Worm (Caenorhabditis elegans) whole organism, L1 larva: ENCODE results near the gene C03H5.7.

ENCODE experiments used
- C04F5.9 ChIP-seq: sonication (generic microtip); optimal IDR thresholded peaks from 2 replicates; lab custom pipeline; 2016; ENCODE audit warnings: missing genetic modification characterization, missing compliant biosample characterization
- C16A3.4 ChIP-seq: fragments of 150-350 bp; optimal IDR thresholded peaks from 2 replicates; lab custom pipeline; 2014; ENCODE audit warnings: missing biosample characterization, missing genetic modification characterization
- C34B4.2 ChIP-seq: sonication (generic microtip); optimal IDR thresholded peaks from 2 replicates; lab custom pipeline; 2017; ENCODE audit warnings: mild to moderate bottlenecking, missing genetic modification characterization, missing compliant biosample characterization
- Y116A8C.19 ChIP-seq: sonication (generic microtip); optimal IDR thresholded peaks from 2 replicates; lab custom pipeline; 2016; ENCODE audit warnings: missing compliant biosample characterization, missing genetic modification characterization, borderline replicate concordance
- aly-2 ChIP-seq: fragments of 150-350 bp; optimal IDR thresholded peaks from 2 replicates; lab custom pipeline; 2014; ENCODE audit warnings: missing biosample characterization, missing genetic modification characterization
- blmp-1 ChIP-seq: fragments of 150-350 bp; optimal IDR thresholded peaks from 2 replicates; lab custom pipeline; 2014; ENCODE audit warnings: missing biosample characterization, missing genetic modification characterization
- ceh-8 ChIP-seq: fragments of 200-800 bp; sonication (Bioruptor generic); optimal IDR thresholded peaks from 2 replicates; lab custom pipeline; 2018; ENCODE audit warnings: mild to moderate bottlenecking, missing genetic modification characterization, moderate library complexity, missing compliant biosample characterization
- ceh-90 ChIP-seq: sonication (generic microtip); optimal IDR thresholded peaks from 2 replicates; lab custom pipeline; 2016; ENCODE audit warnings: missing genetic modification characterization, missing compliant biosample characterization
- efl-1 ChIP-seq, 4 experiments: fragments of 150-350 bp; optimal IDR thresholded peaks in 3 of 4; peaks in 1 of 4; 1 replicate in 1 of 4; 2 replicates in 3 of 4; lab custom pipeline; 2014; ENCODE audit warnings: missing biosample characterization in 2 of 4, missing genetic modification characterization in 2 of 4, missing genetic modification reagents in 2 of 4
- efl-3 ChIP-seq: fragments of 200-800 bp; sonication (Bioruptor generic); optimal IDR thresholded peaks from 2 replicates; lab custom pipeline; 2018; ENCODE audit warnings: mild to moderate bottlenecking, missing genetic modification characterization, missing compliant biosample characterization
- elt-2 ChIP-seq: sonication (generic microtip); optimal IDR thresholded peaks from 2 replicates; lab custom pipeline; 2016; ENCODE audit warnings: missing genetic modification characterization, mild to moderate bottlenecking, inconsistent platforms, missing compliant biosample characterization, missing genetic modification reagents
- elt-3 ChIP-seq, 6 experiments: fragments of 150-350 bp in 1 of 6; sonication (generic microtip); optimal IDR thresholded peaks; 2 replicates each; lab custom pipeline; 2017 to 2018; ENCODE audit warnings: missing biosample characterization in 6 of 6, missing genetic modification characterization in 6 of 6, inconsistent platforms in 1 of 6
- fkh-8 ChIP-seq: sonication (generic microtip); optimal IDR thresholded peaks from 2 replicates; lab custom pipeline; 2016; ENCODE audit warnings: mild to moderate bottlenecking, missing genetic modification characterization, missing compliant biosample characterization
- fos-1 ChIP-seq: fragments of 150-350 bp; optimal IDR thresholded peaks from 2 replicates; lab custom pipeline; 2014; ENCODE audit warnings: missing biosample characterization, missing genetic modification characterization
- hlh-4 ChIP-seq: sonication (generic microtip); optimal IDR thresholded peaks from 2 replicates; lab custom pipeline; 2016; ENCODE audit warnings: mild to moderate bottlenecking, missing genetic modification characterization, missing compliant biosample characterization
- hpl-2 ChIP-seq: fragments of 150-350 bp; optimal IDR thresholded peaks from 2 replicates; lab custom pipeline; 2014; ENCODE audit warnings: missing biosample characterization, missing genetic modification reagents, missing genetic modification characterization
- irx-1 ChIP-seq: sonication (generic microtip); optimal IDR thresholded peaks from 2 replicates; lab custom pipeline; 2016; ENCODE audit warnings: missing genetic modification characterization, missing compliant biosample characterization
- jun-1 ChIP-seq: fragments of 150-350 bp; optimal IDR thresholded peaks from 2 replicates; lab custom pipeline; 2014; ENCODE audit warnings: missing biosample characterization, missing genetic modification reagents, missing genetic modification characterization
- lin-13 ChIP-seq: fragments of 150-350 bp; optimal IDR thresholded peaks from 2 replicates; lab custom pipeline; 2014; ENCODE audit warnings: missing biosample characterization, missing genetic modification reagents, missing genetic modification characterization
- lin-15B ChIP-seq: fragments of 150-350 bp; sonication (generic microtip); optimal IDR thresholded peaks from 3 replicates; lab custom pipeline; 2014; ENCODE audit warnings: missing biosample characterization, missing genetic modification characterization
- lin-35 ChIP-seq, 2 experiments: fragments of 150-350 bp; optimal IDR thresholded peaks; 2 replicates each; lab custom pipeline; 2014; ENCODE audit warnings: missing biosample characterization in 2 of 2, missing genetic modification characterization in 2 of 2, missing genetic modification reagents in 2 of 2
- lir-3 ChIP-seq: sonication (generic microtip); optimal IDR thresholded peaks from 2 replicates; lab custom pipeline; 2016; ENCODE audit warnings: mild to moderate bottlenecking, missing genetic modification characterization, moderate library complexity, missing compliant biosample characterization; ENCODE audit not compliant: poor library complexity
- lsy-2 ChIP-seq, 2 experiments: fragments of 150-350 bp; optimal IDR thresholded peaks; 2 replicates each; lab custom pipeline; 2014; ENCODE audit warnings: missing biosample characterization in 2 of 2, missing genetic modification characterization in 2 of 2
- mab-9 ChIP-seq: fragments of 200-800 bp; sonication (Bioruptor generic); IDR thresholded peaks from 2 replicates; pipeline ENCODE4 v1.3.6; 2022; ENCODE audit warnings: missing genetic modification reagents, missing genetic modification characterization, missing compliant biosample characterization
- mdl-1 ChIP-seq, 2 experiments: fragments of 150-350 bp; optimal IDR thresholded peaks; 2 replicates each; lab custom pipeline; 2014 to 2017; ENCODE audit warnings: missing biosample characterization in 2 of 2, missing genetic modification characterization in 2 of 2, inconsistent platforms in 1 of 2
- nhr-11 ChIP-seq: fragments of 150-350 bp; optimal IDR thresholded peaks from 2 replicates; lab custom pipeline; 2014; ENCODE audit warnings: missing biosample characterization, missing genetic modification characterization
- nhr-12 ChIP-seq: sonication (generic microtip); optimal IDR thresholded peaks from 2 replicates; lab custom pipeline; 2017; ENCODE audit warnings: missing biosample characterization, missing genetic modification characterization
- nhr-19 ChIP-seq: fragments of 200-800 bp; sonication (Bioruptor generic); conservative IDR thresholded peaks from 2 replicates; pipeline ENCODE4 v1.3.6; 2022; ENCODE audit warnings: missing genetic modification characterization, missing compliant biosample characterization
- nhr-237 ChIP-seq: fragments of 150-350 bp; optimal IDR thresholded peaks from 2 replicates; lab custom pipeline; 2014; ENCODE audit warnings: missing biosample characterization, missing genetic modification characterization
- nhr-47 ChIP-seq: sonication (generic microtip); optimal IDR thresholded peaks from 2 replicates; lab custom pipeline; 2016; ENCODE audit warnings: mild to moderate bottlenecking, missing genetic modification characterization, moderate library complexity, missing compliant biosample characterization
- nhr-77 ChIP-seq: fragments of 150-350 bp; optimal IDR thresholded peaks from 2 replicates; lab custom pipeline; 2014; ENCODE audit warnings: missing biosample characterization, missing genetic modification characterization
- nhr-84 ChIP-seq: sonication (generic microtip); optimal IDR thresholded peaks from 2 replicates; lab custom pipeline; 2017; ENCODE audit warnings: missing biosample characterization, missing genetic modification characterization
- nhr-85 ChIP-seq: sonication (generic microtip); peaks from one replicate; lab custom pipeline; 2016; ENCODE audit warnings: missing genetic modification characterization, inconsistent platforms, missing compliant biosample characterization
- nhr-90 ChIP-seq: sonication (generic microtip); optimal IDR thresholded peaks from 2 replicates; lab custom pipeline; 2016; ENCODE audit warnings: mild to moderate bottlenecking, missing genetic modification characterization, missing compliant biosample characterization; ENCODE audit not compliant: poor library complexity
- pag-3 ChIP-seq: sonication (generic microtip); optimal IDR thresholded peaks from 2 replicates; lab custom pipeline; 2017; ENCODE audit warnings: missing genetic modification characterization, mild to moderate bottlenecking, missing compliant biosample characterization, antibody characterized with exemption, borderline replicate concordance; ENCODE audit not compliant: insufficient read depth
- pqm-1 ChIP-seq: sonication (generic microtip); optimal IDR thresholded peaks from 3 replicates; lab custom pipeline; 2017; ENCODE audit warnings: missing biosample characterization, missing genetic modification characterization
- rnt-1 ChIP-seq: sonication (generic microtip); optimal IDR thresholded peaks from 2 replicates; lab custom pipeline; 2016; ENCODE audit warnings: mild to moderate bottlenecking, missing genetic modification characterization, moderate library complexity, missing compliant biosample characterization
- snpc-4 ChIP-seq: fragments of 150-350 bp; optimal IDR thresholded peaks from 2 replicates; lab custom pipeline; 2014; ENCODE audit warnings: missing biosample characterization, missing genetic modification characterization
- sptf-1 ChIP-seq: fragments of 150-350 bp; optimal IDR thresholded peaks from 2 replicates; lab custom pipeline; 2014; ENCODE audit warnings: missing biosample characterization, missing genetic modification characterization
- sup-37 ChIP-seq: fragments of 200-800 bp; sonication (Bioruptor generic); optimal IDR thresholded peaks from 2 replicates; lab custom pipeline; 2018; ENCODE audit warnings: mild to moderate bottlenecking, missing genetic modification characterization, missing compliant biosample characterization
- tbx-2 ChIP-seq: sonication (generic microtip); optimal IDR thresholded peaks from 2 replicates; lab custom pipeline; 2016; ENCODE audit warnings: missing genetic modification characterization, missing compliant biosample characterization
- tlp-1 ChIP-seq: fragments of 150-350 bp; optimal IDR thresholded peaks from 2 replicates; lab custom pipeline; 2014; ENCODE audit warnings: missing biosample characterization, missing genetic modification characterization
- unc-130 ChIP-seq: fragments of 150-350 bp; optimal IDR thresholded peaks from 2 replicates; lab custom pipeline; 2017; ENCODE audit warnings: missing biosample characterization, missing genetic modification characterization, inconsistent platforms
- unc-30 ChIP-seq: sonication (generic microtip); optimal IDR thresholded peaks from 2 replicates; lab custom pipeline; 2017; ENCODE audit warnings: missing biosample characterization, missing genetic modification characterization
- unc-62 ChIP-seq: fragments of 150-350 bp; optimal IDR thresholded peaks from 2 replicates; lab custom pipeline; 2014; ENCODE audit warnings: missing biosample characterization, missing genetic modification reagents, missing genetic modification characterization
- unc-86 ChIP-seq: sonication (generic microtip); optimal IDR thresholded peaks from 2 replicates; lab custom pipeline; 2016; ENCODE audit warnings: missing genetic modification characterization, missing compliant biosample characterization
- unc-98 ChIP-seq: fragments of 200-800 bp; sonication (Bioruptor generic); IDR thresholded peaks from 2 replicates; pipeline ENCODE4 v1.3.6; 2022; ENCODE audit warnings: missing genetic modification characterization, missing compliant biosample characterization
- xbp-1 ChIP-seq: sonication (generic microtip); optimal IDR thresholded peaks from 2 replicates; lab custom pipeline; 2016; ENCODE audit warnings: missing genetic modification characterization, missing compliant biosample characterization
- zag-1 ChIP-seq: fragments of 150-350 bp; optimal IDR thresholded peaks from 2 replicates; lab custom pipeline; 2014; ENCODE audit warnings: missing biosample characterization, missing genetic modification characterization
- zip-4 ChIP-seq: fragments of 200-800 bp; sonication (Bioruptor generic); optimal IDR thresholded peaks from 2 replicates; lab custom pipeline; 2018; ENCODE audit warnings: mild to moderate bottlenecking, missing genetic modification characterization, moderate library complexity, missing compliant biosample characterization
- ztf-4 ChIP-seq: fragments of 150-350 bp; optimal IDR thresholded peaks from 2 replicates; lab custom pipeline; 2014; ENCODE audit warnings: missing biosample characterization, missing genetic modification characterization

Gene C03H5.7

DNA sequence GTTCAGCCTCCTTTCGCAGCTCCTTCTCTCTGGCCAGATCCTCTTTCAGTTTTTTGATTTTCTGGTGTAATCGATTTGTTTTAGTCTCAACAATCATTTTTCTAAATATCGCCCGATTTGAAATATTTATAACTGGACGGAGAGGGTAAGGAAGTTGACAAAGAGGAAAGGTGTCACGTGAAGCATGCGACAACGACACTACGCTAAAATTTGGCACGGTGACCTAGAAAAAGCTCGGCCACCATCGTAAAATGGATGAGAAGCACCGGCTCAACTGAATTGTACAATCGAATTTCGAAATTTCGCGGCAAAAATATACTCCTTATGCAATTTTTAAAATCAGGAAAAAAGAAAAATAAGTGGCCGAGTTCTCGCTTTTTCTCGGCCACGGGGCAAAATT, 5.2 kb downstream of the C03H5.7 start, which contains the start of gene C03H5.5:
Gene C03H5.5 (minus strand): TSS at position 101 of the 400 bp plus-strand sequence.
- TF ChIP-seq efl-1 (optimal IDR thresholded peaks at IDR 0.05; lab: Kevin White, UChicago) (no peak), efl-1 (GFP tag; optimal IDR thresholded peaks at IDR 0.05 in 1 of 2; lab: Kevin White, UChicago) (peak in 1 of 2 experiments; percentile 80), nhr-47 (tag; lab: Kevin White, UChicago) (no peak)

DNA sequence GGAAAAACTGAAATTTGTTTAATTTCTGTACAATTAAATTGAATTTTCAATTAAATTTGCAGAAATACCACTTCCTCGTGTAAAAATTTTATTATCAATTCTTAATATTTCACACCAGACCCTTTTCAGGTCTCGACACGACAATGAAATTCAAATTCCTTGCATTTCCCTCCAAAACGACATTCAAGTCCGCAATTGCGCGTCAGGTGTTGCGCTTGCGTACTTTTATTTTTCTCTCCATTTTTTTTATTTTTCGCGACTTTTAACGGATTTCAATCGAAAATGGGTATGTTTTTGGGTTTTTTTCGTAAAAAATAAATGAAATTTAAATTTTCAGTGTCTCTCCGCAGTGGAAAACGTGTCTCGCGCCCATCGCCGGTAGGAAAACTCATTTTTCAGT, 5.9 kb downstream of the C03H5.7 start, which contains the start of gene C03H5.3:
Gene C03H5.3 (plus strand): TSS at position 132 of the 400 bp plus-strand sequence.
- TF ChIP-seq pag-3 (tag; lab: Kevin White, UChicago), result no peak
- no peak for TF ChIP-seq nhr-11 (tag; lab: Kevin White, UChicago)
- TF ChIP-seq hlh-4, result no peak
- TF ChIP-seq C16A3.4 (tag; lab: Kevin White, UChicago), result peak; percentile 30
- TF ChIP-seq lir-3 (tag; lab: Kevin White, UChicago), result no peak
- TF ChIP-seq unc-86, result peak; percentile 41
- TF ChIP-seq aly-2 (tag; lab: Kevin White, UChicago), result no peak
- TF ChIP-seq lsy-2 (tag; optimal IDR thresholded peaks at IDR 0.05; lab: Kevin White, UChicago), result peak; percentile 70 to 78
- no peak for TF ChIP-seq unc-130 (tag; lab: Kevin White, UChicago)
- TF ChIP-seq hpl-2 (GFP tag; lab: Kevin White, UChicago), result no peak
- no peak for TF ChIP-seq fos-1 (tag; lab: Kevin White, UChicago)
- peak; percentile 52 for TF ChIP-seq blmp-1 (tag; lab: Kevin White, UChicago)
- no peak for TF ChIP-seq C34B4.2 (tag; lab: Kevin White, UChicago)
- TF ChIP-seq efl-3 (GFP tag; lab: Kevin White, UChicago), result no peak
- TF ChIP-seq nhr-90 (tag; lab: Kevin White, UChicago), result peak; percentile 28
- TF ChIP-seq nhr-84 (tag; lab: Kevin White, UChicago), result no peak
- TF ChIP-seq mdl-1 (tag; optimal IDR thresholded peaks at IDR 0.05; lab: Kevin White, UChicago), result peak in 1 of 2 experiments; percentile 8
- TF ChIP-seq C04F5.9 (tag; lab: Kevin White, UChicago), result no peak
- no peak for TF ChIP-seq elt-2
- no peak for TF ChIP-seq unc-98 (GFP tag; lab: Robert Waterston, UW)
- TF ChIP-seq ceh-90 (tag; lab: Kevin White, UChicago), result no peak
- no peak for TF ChIP-seq ztf-4 (tag; lab: Kevin White, UChicago)
- TF ChIP-seq tlp-1 (tag; lab: Kevin White, UChicago), result no peak
- peak; percentile 92 to 96 for TF ChIP-seq lin-35 (GFP tag; optimal IDR thresholded peaks at IDR 0.05; lab: Kevin White, UChicago)
- TF ChIP-seq nhr-237, result no peak
- no peak for TF ChIP-seq Y116A8C.19 (tag; lab: Kevin White, UChicago)
- TF ChIP-seq sup-37, result no peak
- TF ChIP-seq nhr-77 (tag; lab: Kevin White, UChicago), result no peak
- no peak for TF ChIP-seq pqm-1
- TF ChIP-seq nhr-85, result peak; percentile 38
- no peak for TF ChIP-seq unc-62 (GFP tag; lab: Kevin White, UChicago)
- TF ChIP-seq fkh-8 (tag; lab: Kevin White, UChicago), result peak; percentile 23
- TF ChIP-seq xbp-1 (tag; lab: Kevin White, UChicago), result peak; percentile 62
- TF ChIP-seq irx-1 (tag; lab: Kevin White, UChicago), result peak; percentile 27
- no peak for TF ChIP-seq zip-4
- TF ChIP-seq unc-30 (tag; lab: Kevin White, UChicago), result no peak
- TF ChIP-seq tbx-2 (tag; lab: Kevin White, UChicago), result peak; percentile 73
- TF ChIP-seq ceh-8 (GFP tag; lab: Kevin White, UChicago), result no peak
- TF ChIP-seq snpc-4 (tag; lab: Kevin White, UChicago), result peak; percentile 34
- no peak for TF ChIP-seq mab-9 (GFP tag; lab: Robert Waterston, UW)
- TF ChIP-seq lin-13 (GFP tag; lab: Kevin White, UChicago), result peak; percentile 24
- peak; percentile 29 for TF ChIP-seq lin-15B (tag; lab: Kevin White, UChicago)
- no peak for TF ChIP-seq jun-1 (tag; lab: Kevin White, UChicago)
- TF ChIP-seq rnt-1 (tag; lab: Kevin White, UChicago), result no peak
- TF ChIP-seq nhr-19, result peak; percentile 31; the same call in 1 of the 2 replicates
- TF ChIP-seq zag-1, result no peak
- no peak for TF ChIP-seq elt-3 (tag; optimal IDR thresholded peaks at IDR 0.05; lab: Kevin White, UChicago)
- no peak for TF ChIP-seq sptf-1 (tag; lab: Kevin White, UChicago)
- TF ChIP-seq nhr-12 (tag; lab: Kevin White, UChicago), result no peak
